Fruit fly (Drosophila melanogaster) whole organism, embryonic: ENCODE results near the gene CG14142.

Experiments used
- Atf3 ChIP-seq: fragments of 200-800 bp; sonication (Bioruptor generic); optimal IDR thresholded peaks from 3 replicates; lab custom pipeline; 2016; ENCODE audit warnings: missing biosample characterization, missing genetic modification characterization
- Awh ChIP-seq: fragments of 200-800 bp; sonication (Bioruptor generic); IDR thresholded peaks from 2 replicates; pipeline ENCODE4, ENCODE4 v1.3.6; 2022; ENCODE audit warnings: missing biosample characterization, missing genetic modification characterization
- CG10543 ChIP-seq: fragments of 200-800 bp; sonication (Bioruptor generic); optimal IDR thresholded peaks from 3 replicates; lab custom pipeline; 2017; ENCODE audit warnings: missing biosample characterization, mild to moderate bottlenecking, missing genetic modification characterization, moderate library complexity
- CG10565 ChIP-seq: fragments of 200-800 bp; sonication (Bioruptor generic); optimal IDR thresholded peaks from 3 replicates; lab custom pipeline; 2016; ENCODE audit warnings: missing biosample characterization, mild to moderate bottlenecking, missing genetic modification characterization
- CG12299 ChIP-seq: fragments of 200-800 bp; sonication (Bioruptor generic); optimal IDR thresholded peaks from 2 replicates; lab custom pipeline; 2018; ENCODE audit warnings: missing biosample characterization, mild to moderate bottlenecking, missing genetic modification characterization
- CG12391 ChIP-seq: fragments of 200-800 bp; sonication (Bioruptor generic); optimal IDR thresholded peaks from 3 replicates; lab custom pipeline; 2018; ENCODE audit warnings: missing biosample characterization, mild to moderate bottlenecking, missing genetic modification characterization, moderate library complexity
- CG14014 ChIP-seq: fragments of 200-800 bp; sonication (Bioruptor generic); IDR thresholded peaks from 2 replicates; pipeline ENCODE4 v1.3.6; 2022; ENCODE audit warnings: missing biosample characterization, missing genetic modification characterization
- CG14710 ChIP-seq: fragments of 200-800 bp; sonication (Bioruptor generic); optimal IDR thresholded peaks from 3 replicates; lab custom pipeline; 2019; ENCODE audit warnings: missing biosample characterization, mild to moderate bottlenecking, missing genetic modification characterization, moderate library complexity
- CG15696 ChIP-seq: fragments of 200-800 bp; sonication (Bioruptor generic); optimal IDR thresholded peaks from 2 replicates; lab custom pipeline; 2019; ENCODE audit warnings: missing biosample characterization, mild to moderate bottlenecking, missing genetic modification characterization, moderate library complexity
- CG17568 ChIP-seq: fragments of 200-800 bp; sonication (Bioruptor generic); optimal IDR thresholded peaks from 2 replicates; lab custom pipeline; 2018; ENCODE audit warnings: missing biosample characterization, mild to moderate bottlenecking, missing genetic modification characterization, moderate library complexity
- CG2129 ChIP-seq: fragments of 200-800 bp; sonication (Bioruptor generic); IDR thresholded peaks from 2 replicates; pipeline ENCODE4 v1.3.6; 2022; ENCODE audit warnings: missing biosample characterization, missing genetic modification characterization; ENCODE audit not compliant: partially characterized antibody
- CG33557 ChIP-seq: fragments of 200-800 bp; sonication (Bioruptor generic); optimal IDR thresholded peaks from 2 replicates; lab custom pipeline; 2019; ENCODE audit warnings: missing biosample characterization, mild to moderate bottlenecking, missing genetic modification characterization, moderate library complexity
- CG34376 ChIP-seq: fragments of 200-800 bp; sonication (Bioruptor generic); optimal IDR thresholded peaks from 2 replicates; lab custom pipeline; 2018; ENCODE audit warnings: missing biosample characterization, mild to moderate bottlenecking, missing genetic modification characterization
- CG3838 ChIP-seq: fragments of 200-800 bp; sonication (Bioruptor generic); optimal IDR thresholded peaks from 3 replicates; lab custom pipeline; 2016; ENCODE audit warnings: missing biosample characterization, missing genetic modification characterization
- CG4328 ChIP-seq: fragments of 200-800 bp; sonication (Bioruptor generic); optimal IDR thresholded peaks from 3 replicates; lab custom pipeline; 2017; ENCODE audit warnings: missing biosample characterization, missing genetic modification reagents, missing genetic modification characterization
- CG7357 ChIP-seq: fragments of 200-800 bp; sonication (Bioruptor generic); IDR thresholded peaks from 3 replicates; pipeline ENCODE4 v1.3.6; 2022; ENCODE audit warnings: missing biosample characterization, missing genetic modification characterization
- CG7987 ChIP-seq: fragments of 200-800 bp; sonication (Bioruptor generic); optimal IDR thresholded peaks from 2 replicates; lab custom pipeline; 2018; ENCODE audit warnings: missing biosample characterization, mild to moderate bottlenecking, missing genetic modification characterization, moderate library complexity
- CG9727 ChIP-seq: fragments of 200-800 bp; sonication (Bioruptor generic); optimal IDR thresholded peaks from 3 replicates; lab custom pipeline; 2017; ENCODE audit warnings: missing biosample characterization, mild to moderate bottlenecking, missing genetic modification characterization
- Dbx ChIP-seq: fragments of 200-800 bp; sonication (Bioruptor generic); IDR thresholded peaks from 3 replicates; pipeline ENCODE4 v1.3.6; 2022; ENCODE audit warnings: missing biosample characterization, missing genetic modification characterization
- Dfd ChIP-seq, 2 experiments: fragments of >200 bp; optimal IDR thresholded peaks; 2 replicates each; lab custom pipeline; 2017; ENCODE audit warnings: missing biosample characterization in 2 of 2, missing genetic modification characterization in 2 of 2
- Dip3 ChIP-seq: fragments of 200-800 bp; sonication (Bioruptor generic); optimal IDR thresholded peaks from 3 replicates; lab custom pipeline; 2016; ENCODE audit warnings: missing biosample characterization, missing genetic modification characterization
- Doc2 ChIP-seq: fragments of 200-800 bp; sonication (Bioruptor generic); IDR thresholded peaks from 2 replicates; pipeline ENCODE4 v1.3.6; 2022; ENCODE audit warnings: missing biosample characterization, missing genetic modification characterization
- Elba2 ChIP-seq: fragments of 200-800 bp; sonication (Bioruptor generic); optimal IDR thresholded peaks from 3 replicates; lab custom pipeline; 2016; ENCODE audit warnings: missing biosample characterization, missing genetic modification characterization
- HLH3B ChIP-seq: fragments of 200-800 bp; sonication (Bioruptor generic); IDR thresholded peaks from 2 replicates; pipeline ENCODE4 v1.3.6; 2022; ENCODE audit warnings: missing biosample characterization, missing genetic modification characterization
- HmgD ChIP-seq: fragments of 200-800 bp; sonication (Bioruptor generic); optimal IDR thresholded peaks from 3 replicates; lab custom pipeline; 2016; ENCODE audit warnings: missing biosample characterization, missing genetic modification characterization
- Med ChIP-seq: fragments of 200-800 bp; sonication (Bioruptor generic); peaks from one replicate; lab custom pipeline; 2016; ENCODE audit warnings: missing biosample characterization, missing genetic modification characterization, mild to moderate bottlenecking, inconsistent platforms, moderate library complexity
- NFAT ChIP-seq: fragments of 200-800 bp; sonication (Bioruptor generic); IDR thresholded peaks from 2 replicates; pipeline ENCODE4 v1.3.6; 2022; ENCODE audit warnings: missing biosample characterization, missing genetic modification characterization
- Oaz ChIP-seq: fragments of 200-800 bp; sonication (Bioruptor generic); IDR thresholded peaks from 2 replicates; pipeline ENCODE4 v1.3.6; 2022; ENCODE audit warnings: missing biosample characterization, missing genetic modification characterization
- Oli ChIP-seq: fragments of 200-800 bp; sonication (Bioruptor generic); optimal IDR thresholded peaks from 2 replicates; lab custom pipeline; 2018; ENCODE audit warnings: missing biosample characterization, mild to moderate bottlenecking, missing genetic modification characterization, moderate library complexity
- Opbp ChIP-seq: fragments of 200-800 bp; sonication (Bioruptor generic); IDR thresholded peaks from 3 replicates; pipeline ENCODE4 v1.3.6; 2022; ENCODE audit warnings: missing biosample characterization, missing genetic modification characterization; ENCODE audit not compliant: partially characterized antibody
- PHDP ChIP-seq: fragments of 200-800 bp; sonication (Bioruptor generic); optimal IDR thresholded peaks from 3 replicates; lab custom pipeline; 2018; ENCODE audit warnings: missing biosample characterization, mild to moderate bottlenecking, missing genetic modification characterization, moderate library complexity
- Six4 ChIP-seq: fragments of 200-800 bp; sonication (Bioruptor generic); optimal IDR thresholded peaks from 2 replicates; lab custom pipeline; 2016; ENCODE audit warnings: missing biosample characterization, missing genetic modification characterization
- Sox102F ChIP-seq: fragments of 200-800 bp; sonication (Bioruptor generic); optimal IDR thresholded peaks from 2 replicates; lab custom pipeline; 2018; ENCODE audit warnings: missing biosample characterization, mild to moderate bottlenecking, missing genetic modification characterization, moderate library complexity
- Spps ChIP-seq: fragments of 200-800 bp; sonication (Bioruptor generic); optimal IDR thresholded peaks from 2 replicates; lab custom pipeline; 2018; ENCODE audit warnings: missing biosample characterization, mild to moderate bottlenecking, missing genetic modification characterization
- Taf1 ChIP-seq: fragments of 200-800 bp; sonication (Bioruptor generic); IDR thresholded peaks from 2 replicates; pipeline ENCODE4 v1.3.6; 2022; ENCODE audit warnings: missing biosample characterization, missing genetic modification characterization
- bowl ChIP-seq: fragments of 200-800 bp; sonication (Bioruptor generic); IDR thresholded peaks from 2 replicates; pipeline ENCODE4 v1.3.6; 2022; ENCODE audit warnings: missing biosample characterization, missing genetic modification characterization
- cad ChIP-seq: fragments of >200 bp; optimal IDR thresholded peaks from 2 replicates; lab custom pipeline; 2017; ENCODE audit warnings: missing biosample characterization, missing genetic modification characterization
- caup ChIP-seq: fragments of 200-800 bp; sonication (Bioruptor generic); optimal IDR thresholded peaks from 3 replicates; lab custom pipeline; 2017; ENCODE audit warnings: missing biosample characterization, mild to moderate bottlenecking, missing genetic modification characterization, moderate library complexity; ENCODE audit not compliant: severe bottlenecking
- crc ChIP-seq: fragments of 200-800 bp; sonication (Bioruptor generic); optimal IDR thresholded peaks from 2 replicates; lab custom pipeline; 2016; ENCODE audit warnings: missing biosample characterization, missing genetic modification characterization
- disco-r ChIP-seq: fragments of 200-800 bp; sonication (Bioruptor generic); optimal IDR thresholded peaks from 2 replicates; lab custom pipeline; 2016; ENCODE audit warnings: missing biosample characterization, missing genetic modification characterization
- ems ChIP-seq: fragments of 200-800 bp; sonication (Bioruptor generic); optimal IDR thresholded peaks from 3 replicates; lab custom pipeline; 2016; ENCODE audit warnings: missing biosample characterization, missing genetic modification characterization
- esg ChIP-seq: fragments of 200-800 bp; sonication (Bioruptor generic); conservative IDR thresholded peaks from 2 replicates; pipeline ENCODE4 v1.3.6; 2022; ENCODE audit warnings: missing biosample characterization, missing genetic modification characterization
- exex ChIP-seq: fragments of 200-800 bp; sonication (Bioruptor generic); optimal IDR thresholded peaks from 4 replicates; lab custom pipeline; 2018; ENCODE audit warnings: missing biosample characterization, mild to moderate bottlenecking, missing genetic modification characterization, moderate library complexity
- gem ChIP-seq: fragments of 200-800 bp; sonication (Bioruptor generic); optimal IDR thresholded peaks from 2 replicates; lab custom pipeline; 2019; ENCODE audit warnings: missing biosample characterization, mild to moderate bottlenecking, missing genetic modification characterization, moderate library complexity
- mam ChIP-seq: fragments of 200-800 bp; sonication (Bioruptor generic); optimal IDR thresholded peaks from 3 replicates; lab custom pipeline; 2016; ENCODE audit warnings: missing biosample characterization, missing genetic modification characterization
- pfk ChIP-seq: fragments of 200-800 bp; sonication (Bioruptor generic); optimal IDR thresholded peaks from 2 replicates; lab custom pipeline; 2018; ENCODE audit warnings: missing biosample characterization, mild to moderate bottlenecking, missing genetic modification characterization, moderate library complexity
- sens ChIP-seq: fragments of 200-800 bp; sonication (Bioruptor generic); peaks from one replicate; lab custom pipeline; 2016; ENCODE audit warnings: missing biosample characterization, missing genetic modification characterization
- shn ChIP-seq: fragments of 200-800 bp; sonication (Bioruptor generic); optimal IDR thresholded peaks from 3 replicates; lab custom pipeline; 2016; ENCODE audit warnings: missing biosample characterization, missing genetic modification characterization
- sim ChIP-seq: fragments of 200-800 bp; sonication (Bioruptor generic); IDR thresholded peaks from 2 replicates; pipeline ENCODE4 v1.3.6; 2022; ENCODE audit warnings: missing biosample characterization, missing genetic modification characterization
- unpg ChIP-seq: fragments of 200-800 bp; sonication (Bioruptor generic); optimal IDR thresholded peaks from 3 replicates; lab custom pipeline; 2018; ENCODE audit warnings: missing biosample characterization, mild to moderate bottlenecking, missing genetic modification characterization, moderate library complexity

The CG14142 gene

DNA sequence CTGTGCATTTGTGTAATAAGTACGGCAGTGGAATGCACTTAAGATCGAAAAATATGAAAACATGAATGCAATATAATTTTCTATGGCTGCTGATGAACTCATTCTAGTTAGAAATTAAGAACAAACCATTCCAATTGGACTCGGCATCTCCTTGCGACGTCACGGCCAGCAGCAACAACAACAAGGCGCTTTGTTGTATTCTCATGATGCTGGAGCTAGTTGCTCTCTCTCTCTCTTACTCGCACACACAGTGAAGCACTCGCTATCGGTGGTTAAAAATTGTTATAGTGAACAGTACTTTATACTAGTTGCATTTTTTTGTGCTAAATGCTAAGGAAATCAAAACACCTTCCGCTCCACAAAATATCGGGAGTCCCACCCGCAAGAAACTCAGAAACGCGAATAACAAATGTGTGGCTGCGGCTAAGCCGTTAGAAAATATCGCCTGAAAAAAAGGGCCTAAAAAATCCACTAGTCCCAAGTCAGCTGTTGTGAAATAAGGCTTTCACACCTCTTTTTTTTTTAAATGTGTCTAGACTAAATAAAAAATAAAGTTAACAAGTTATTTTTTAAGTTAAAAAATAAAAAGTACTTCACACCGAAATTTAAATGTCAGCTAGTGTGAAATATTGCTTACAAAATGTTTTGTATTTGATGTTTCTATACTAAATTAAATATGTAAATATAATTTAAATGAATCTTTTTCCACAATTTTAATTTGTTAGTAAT is 32.5 kb downstream of the CG14142 start, which contains the start of gene Plod (continued):
- TF ChIP-seq crc (GFP tag; lab: Kevin White, UChicago) (no peak), disco-r (GFP tag; lab: Kevin White, UChicago) (no peak), caup (peak; percentile 40), Oli (tag; lab: Kevin White, UChicago) (peak; percentile 0), Oaz (GFP tag; lab: Robert Waterston, UW) (no peak), CG3838 (no peak), cad (GFP tag; lab: Kevin White, UChicago) (no peak), bowl (GFP tag; lab: Robert Waterston, UW) (no peak), esg (GFP tag; lab: Robert Waterston, UW) (no peak), Med (peak; percentile 81), Spps (tag; lab: Kevin White, UChicago) (peak; percentile 11), exex (tag; lab: Kevin White, UChicago) (no peak), Dip3 (GFP tag; lab: Kevin White, UChicago) (no peak), CG15696 (tag; lab: Kevin White, UChicago) (peak; percentile 25), sens (GFP tag; lab: Kevin White, UChicago) (peak; percentile 92), CG7357 (GFP tag; lab: Robert Waterston, UW) (peak; percentile 94), HLH3B (GFP tag; lab: Robert Waterston, UW) (0 out of 2 replicates have a peak, but pooled peaks have one; percentile 28), CG14710 (tag; lab: Kevin White, UChicago) (peak; percentile 63), CG14014 (GFP tag; lab: Robert Waterston, UW) (no peak), CG17568 (no peak), CG12391 (peak; percentile 87), Doc2 (GFP tag; lab: Robert Waterston, UW) (no peak), CG10543 (peak; percentile 18), Sox102F (GFP tag; lab: Kevin White, UChicago) (peak; percentile 51), Atf3 (GFP tag; lab: Kevin White, UChicago) (no peak), sim (GFP tag; lab: Robert Waterston, UW) (no peak), CG34376 (GFP tag; lab: Kevin White, UChicago) (peak; percentile 53), HmgD (GFP tag; lab: Kevin White, UChicago) (peak; percentile 23), Taf1 (GFP tag; lab: Robert Waterston, UW) (no peak), CG33557 (GFP tag; lab: Kevin White, UChicago) (no peak), Six4 (GFP tag; lab: Kevin White, UChicago) (peak; percentile 19), CG2129 (GFP tag; lab: Robert Waterston, UW) (no peak), gem (tag; lab: Kevin White, UChicago) (peak; percentile 73), unpg (GFP tag; lab: Kevin White, UChicago) (peak; percentile 56), pfk (GFP tag; lab: Kevin White, UChicago) (peak; percentile 19), Awh (peak; percentile 39; the same call in 1 of the 2 replicates), CG9727 (GFP tag; lab: Kevin White, UChicago) (peak; percentile 52), CG10565 (no peak), CG12299 (tag; lab: Kevin White, UChicago) (peak; percentile 57), Elba2 (GFP tag; lab: Kevin White, UChicago) (no peak), Dbx (GFP tag; lab: Robert Waterston, UW) (peak; percentile 56), PHDP (tag; lab: Kevin White, UChicago) (peak; percentile 67), CG4328 (no peak), mam (GFP tag; lab: Kevin White, UChicago) (no peak), CG7987 (GFP tag; lab: Kevin White, UChicago) (no peak), Opbp (GFP tag; lab: Robert Waterston, UW) (0 out of 3 replicates have a peak, but pooled peaks have one; percentile 59), ems (GFP tag; lab: Kevin White, UChicago) (peak; percentile 19), shn (no peak), NFAT (GFP tag; lab: Robert Waterston, UW) (peak; percentile 21; the same call in 1 of the 2 replicates), Dfd (GFP tag; optimal IDR thresholded peaks at IDR 0.05; lab: Kevin White, UChicago) (peak in 1 of 2 experiments; percentile 27)
